Worm (Caenorhabditis elegans) whole organism, L2 larva: Measurements from ENCODE around the gene ttbk-8.1.

ENCODE experiments used
- C34F6.9 ChIP-seq: fragments of 150-350 bp; optimal IDR thresholded peaks from 2 replicates; lab custom pipeline; 2014; ENCODE audit warnings: missing biosample characterization, missing genetic modification characterization
- F13H6.1 ChIP-seq: sonication (generic microtip); optimal IDR thresholded peaks from 2 replicates; lab custom pipeline; 2016; ENCODE audit warnings: missing genetic modification characterization, missing compliant biosample characterization
- R02D3.7 ChIP-seq: fragments of 150-350 bp; optimal IDR thresholded peaks from 2 replicates; lab custom pipeline; 2014; ENCODE audit warnings: missing biosample characterization, missing genetic modification characterization
- ZK546.5 ChIP-seq: sonication (generic microtip); optimal IDR thresholded peaks from 2 replicates; lab custom pipeline; 2017; ENCODE audit warnings: missing biosample characterization, missing genetic modification characterization
- alr-1 ChIP-seq: fragments of 150-350 bp; optimal IDR thresholded peaks from 2 replicates; lab custom pipeline; 2014; ENCODE audit warnings: missing biosample characterization, missing genetic modification characterization
- aly-2 ChIP-seq: fragments of 150-350 bp; optimal IDR thresholded peaks from 2 replicates; lab custom pipeline; 2014; ENCODE audit warnings: missing biosample characterization, missing genetic modification characterization
- blmp-1 ChIP-seq: sonication (generic microtip); optimal IDR thresholded peaks from 2 replicates; lab custom pipeline; 2017; ENCODE audit warnings: missing genetic modification characterization, mild to moderate bottlenecking, missing compliant biosample characterization, antibody characterized with exemption, moderate library complexity; ENCODE audit not compliant: insufficient read depth
- ceh-16 ChIP-seq: fragments of 150-350 bp; optimal IDR thresholded peaks from 2 replicates; lab custom pipeline; 2014; ENCODE audit warnings: missing biosample characterization, missing genetic modification characterization
- ceh-82 ChIP-seq: fragments of 150-350 bp; optimal IDR thresholded peaks from 2 replicates; lab custom pipeline; 2014; ENCODE audit warnings: missing biosample characterization, missing genetic modification characterization
- dmd-4 ChIP-seq: sonication (generic microtip); optimal IDR thresholded peaks from 2 replicates; lab custom pipeline; 2017; ENCODE audit warnings: missing biosample characterization, missing genetic modification characterization
- egl-27 ChIP-seq: sonication (generic microtip); optimal IDR thresholded peaks from 3 replicates; lab custom pipeline; 2017; ENCODE audit warnings: missing biosample characterization, missing genetic modification reagents, missing genetic modification characterization
- elt-1 ChIP-seq: fragments of 150-350 bp; optimal IDR thresholded peaks from 2 replicates; lab custom pipeline; 2014; ENCODE audit warnings: missing biosample characterization, missing genetic modification characterization
- elt-3 ChIP-seq: sonication (generic microtip); optimal IDR thresholded peaks from 2 replicates; lab custom pipeline; 2017; ENCODE audit warnings: missing biosample characterization, missing genetic modification characterization
- fos-1 ChIP-seq: fragments of 150-350 bp; optimal IDR thresholded peaks from 2 replicates; lab custom pipeline; 2014; ENCODE audit warnings: missing biosample characterization, missing genetic modification characterization
- lin-13 ChIP-seq: fragments of 150-350 bp; optimal IDR thresholded peaks from 2 replicates; lab custom pipeline; 2014; ENCODE audit warnings: missing biosample characterization, missing genetic modification reagents, missing genetic modification characterization
- lin-39 ChIP-seq: fragments of 150-350 bp; optimal IDR thresholded peaks from 2 replicates; lab custom pipeline; 2014; ENCODE audit warnings: missing biosample characterization, missing genetic modification reagents, missing genetic modification characterization
- mab-5 ChIP-seq: fragments of 150-350 bp; optimal IDR thresholded peaks from 2 replicates; lab custom pipeline; 2014; ENCODE audit warnings: missing biosample characterization, missing genetic modification characterization
- mbf-1 ChIP-seq: sonication (generic microtip); optimal IDR thresholded peaks from 2 replicates; lab custom pipeline; 2017; ENCODE audit warnings: missing biosample characterization, missing genetic modification characterization
- nhr-11 ChIP-seq: fragments of 150-350 bp; optimal IDR thresholded peaks from 2 replicates; lab custom pipeline; 2014; ENCODE audit warnings: missing biosample characterization, missing genetic modification characterization
- nhr-129 ChIP-seq: fragments of 150-350 bp; optimal IDR thresholded peaks from 2 replicates; lab custom pipeline; 2014; ENCODE audit warnings: missing biosample characterization, missing genetic modification characterization
- nhr-21 ChIP-seq: fragments of 150-350 bp; optimal IDR thresholded peaks from 2 replicates; lab custom pipeline; 2014; ENCODE audit warnings: missing biosample characterization, missing genetic modification characterization
- nhr-237 ChIP-seq: fragments of 150-350 bp; optimal IDR thresholded peaks from 2 replicates; lab custom pipeline; 2014; ENCODE audit warnings: missing biosample characterization, missing genetic modification characterization
- nhr-25 ChIP-seq: fragments of 150-350 bp; sonication (generic microtip); optimal IDR thresholded peaks from 3 replicates; lab custom pipeline; 2014; ENCODE audit warnings: missing biosample characterization, missing genetic modification characterization
- nhr-6 ChIP-seq: fragments of 150-350 bp; optimal IDR thresholded peaks from 2 replicates; lab custom pipeline; 2014; ENCODE audit warnings: missing biosample characterization, missing genetic modification characterization
- nhr-77 ChIP-seq: fragments of 150-350 bp; optimal IDR thresholded peaks from 2 replicates; lab custom pipeline; 2014; ENCODE audit warnings: missing biosample characterization, missing genetic modification characterization
- peb-1 ChIP-seq: fragments of 150-350 bp; optimal IDR thresholded peaks from 2 replicates; lab custom pipeline; 2014; ENCODE audit warnings: missing biosample characterization, missing genetic modification characterization
- sma-3 ChIP-seq: sonication (generic microtip); optimal IDR thresholded peaks from 2 replicates; lab custom pipeline; 2016; ENCODE audit warnings: missing genetic modification reagents, missing genetic modification characterization, missing compliant biosample characterization
- sma-9 ChIP-seq, 2 experiments: fragments of 150-350 bp in 1 of 2; sonication (generic microtip) in 1 of 2; optimal IDR thresholded peaks; 2 replicates each; lab custom pipeline; 2014 to 2016; ENCODE audit warnings: missing genetic modification characterization in 2 of 2, mild to moderate bottlenecking in 1 of 2, missing biosample characterization in 1 of 2, missing compliant biosample characterization in 1 of 2, missing genetic modification reagents in 1 of 2, moderate library complexity in 1 of 2
- snpc-4 ChIP-seq: fragments of 150-350 bp; optimal IDR thresholded peaks from 2 replicates; lab custom pipeline; 2014; ENCODE audit warnings: missing biosample characterization, missing genetic modification characterization
- unc-39 ChIP-seq: fragments of 150-350 bp; optimal IDR thresholded peaks from 2 replicates; lab custom pipeline; 2014; ENCODE audit warnings: missing biosample characterization, missing genetic modification characterization
- unc-55 ChIP-seq: fragments of 150-350 bp; sonication (generic microtip); optimal IDR thresholded peaks from 3 replicates; lab custom pipeline; 2014; ENCODE audit warnings: missing biosample characterization, missing genetic modification reagents, missing genetic modification characterization
- unc-62 ChIP-seq: fragments of 150-350 bp; optimal IDR thresholded peaks from 2 replicates; lab custom pipeline; 2014; ENCODE audit warnings: missing biosample characterization, missing genetic modification reagents, missing genetic modification characterization
- zag-1 ChIP-seq: fragments of 150-350 bp; optimal IDR thresholded peaks from 2 replicates; lab custom pipeline; 2014; ENCODE audit warnings: missing biosample characterization, missing genetic modification characterization
- ztf-1 ChIP-seq: fragments of 200-800 bp; sonication (Bioruptor generic); conservative IDR thresholded peaks from 2 replicates; pipeline ENCODE4 v1.3.6; 2022; ENCODE audit warnings: missing genetic modification characterization, missing compliant biosample characterization
- ztf-11 ChIP-seq: sonication (generic microtip); optimal IDR thresholded peaks from 2 replicates; lab custom pipeline; 2017; ENCODE audit warnings: missing biosample characterization, missing genetic modification characterization
- ztf-4 ChIP-seq: fragments of 150-350 bp; optimal IDR thresholded peaks from 2 replicates; lab custom pipeline; 2014; ENCODE audit warnings: missing biosample characterization, missing genetic modification characterization

ttbk-8.1 gene

DNA sequence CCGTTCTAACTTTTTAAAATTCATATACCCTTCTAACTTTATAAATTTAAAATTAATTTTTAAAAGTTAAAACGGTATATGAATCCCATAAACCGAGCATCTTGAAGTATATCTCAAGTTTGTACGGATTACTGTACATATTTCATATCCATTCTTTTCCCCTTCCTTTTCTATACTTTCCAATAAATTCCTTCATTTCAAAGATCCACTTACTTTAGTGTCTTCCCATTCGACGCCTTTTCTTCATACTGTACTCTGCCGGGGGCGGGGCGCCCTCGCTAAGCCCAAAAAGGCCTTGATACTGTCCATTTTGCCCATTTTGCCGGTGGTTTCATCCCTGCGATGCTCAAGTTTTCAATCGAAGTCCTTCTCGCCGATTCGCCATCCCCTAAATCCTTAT is 6.3 kb upstream of the ttbk-8.1 start, which contains the start of gene fezf-1:
Gene fezf-1, plus strand, starts transcription at position 301 of the 400 bp plus-strand sequence.
- no peak for TF ChIP-seq fos-1 (tag; lab: Kevin White, UChicago)
- no peak for TF ChIP-seq ceh-16 (tag; lab: Kevin White, UChicago)
- no peak for TF ChIP-seq mab-5 (tag; lab: Kevin White, UChicago)
- TF ChIP-seq nhr-77 (tag; lab: Kevin White, UChicago), result no peak
- no peak for TF ChIP-seq elt-3
- no peak for TF ChIP-seq C34F6.9 (tag; lab: Kevin White, UChicago)
- TF ChIP-seq ceh-82 (tag; lab: Kevin White, UChicago), result no peak
- TF ChIP-seq unc-39 (tag; lab: Kevin White, UChicago), result no peak
- no peak for TF ChIP-seq alr-1 (tag; lab: Kevin White, UChicago)
- TF ChIP-seq unc-62 (GFP tag; lab: Kevin White, UChicago), result no peak
- no peak for TF ChIP-seq zag-1 (tag; lab: Kevin White, UChicago)

DNA sequence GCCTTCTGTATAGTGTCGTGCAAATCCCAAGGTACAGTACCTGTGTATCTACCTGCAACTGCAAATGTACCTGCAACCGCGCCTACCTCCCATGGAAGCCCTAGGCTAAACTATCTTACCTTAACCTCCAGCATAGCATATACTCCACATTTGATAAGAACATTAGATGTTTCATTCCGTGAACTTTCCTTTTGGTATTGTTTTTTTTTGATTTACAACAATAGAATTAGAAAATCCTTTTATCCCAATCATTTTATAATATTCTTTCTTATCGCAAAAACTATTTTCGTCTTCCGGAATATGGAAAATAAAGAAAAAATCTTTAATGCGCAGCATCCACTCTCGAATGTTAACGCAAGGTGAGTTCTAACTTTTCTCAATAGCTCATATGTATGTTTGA is 2.0 kb downstream of the ttbk-8.1 start, which contains the start of gene Y38H8A.2:
Gene Y38H8A.2, plus strand, starts transcription at position 301 of the 400 bp plus-strand sequence.
- TF ChIP-seq blmp-1 (tag; lab: Kevin White, UChicago), result no peak
- TF ChIP-seq snpc-4, result no peak
- no peak for TF ChIP-seq zag-1 (tag; lab: Kevin White, UChicago)
- TF ChIP-seq ceh-82 (tag; lab: Kevin White, UChicago), result no peak
- no peak for TF ChIP-seq nhr-25 (tag; lab: Kevin White, UChicago)
- no peak for TF ChIP-seq nhr-237 (tag; lab: Kevin White, UChicago)
- no peak for TF ChIP-seq aly-2

DNA sequence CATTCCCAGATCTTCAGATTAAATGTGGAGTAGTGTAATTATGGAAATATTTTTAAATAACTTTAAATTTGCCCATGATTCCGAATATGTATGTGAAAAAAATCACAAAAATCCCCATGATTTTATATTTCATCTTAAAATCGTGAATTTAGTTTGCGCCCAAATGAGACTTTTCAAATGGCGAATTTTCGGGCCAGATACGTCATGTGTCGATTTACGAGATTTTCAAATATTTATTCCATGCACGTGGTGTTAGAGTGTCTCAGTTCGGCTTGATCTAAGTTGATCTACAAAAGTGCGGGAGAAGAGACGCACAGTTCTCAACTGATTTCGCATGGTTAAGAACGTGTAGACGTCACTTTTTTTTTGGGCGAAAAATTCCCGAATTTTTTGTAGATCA is 10.4 kb downstream of the ttbk-8.1 start, which contains the start of gene Y38H8A.1:
Gene Y38H8A.1, plus strand, starts transcription at position 301 of the 400 bp plus-strand sequence.
- TF ChIP-seq nhr-6 (tag; lab: Kevin White, UChicago) (no peak), ztf-11 (tag; lab: Kevin White, UChicago) (no peak), nhr-11 (no peak), egl-27 (no peak), mbf-1 (tag; lab: Kevin White, UChicago) (no peak), nhr-129 (tag; lab: Kevin White, UChicago) (no peak), R02D3.7 (no peak), unc-55 (no peak), mab-5 (tag; lab: Kevin White, UChicago) (no peak)

DNA sequence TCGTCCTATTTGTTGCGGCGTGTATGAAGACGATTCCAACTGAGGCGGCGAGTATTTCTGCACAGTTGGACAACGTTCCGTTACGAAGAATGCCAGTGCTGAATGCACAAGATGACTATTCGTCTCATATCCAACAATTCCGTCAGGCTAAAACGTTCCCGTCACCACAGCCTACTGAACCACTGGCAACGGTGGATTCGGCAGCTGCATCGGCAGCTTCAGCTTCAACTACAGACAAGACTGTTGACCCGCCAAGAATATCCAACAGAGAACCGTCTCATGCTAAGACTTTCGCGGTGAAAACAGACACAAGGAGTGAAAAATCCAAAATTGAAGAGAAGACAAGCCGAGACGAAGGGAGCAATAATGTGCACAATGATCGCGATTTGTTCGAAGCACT is 11.5 kb downstream of the ttbk-8.1 start:
- TF ChIP-seq R02D3.7 (no peak), peb-1 (tag; lab: Kevin White, UChicago) (no peak), mab-5 (tag; lab: Kevin White, UChicago) (no peak), mbf-1 (tag; lab: Kevin White, UChicago) (no peak), F13H6.1 (tag; lab: Kevin White, UChicago) (no peak), lin-13 (GFP tag; lab: Kevin White, UChicago) (no peak), sma-9 (GFP tag; optimal IDR thresholded peaks at IDR 0.05; lab: Kevin White, UChicago) (no peak), sma-9 (tag; optimal IDR thresholded peaks at IDR 0.05; lab: Kevin White, UChicago) (no peak), snpc-4 (no peak), nhr-237 (tag; lab: Kevin White, UChicago) (no peak), ceh-82 (tag; lab: Kevin White, UChicago) (no peak), ceh-16 (tag; lab: Kevin White, UChicago) (no peak), ztf-1 (GFP tag; lab: Robert Waterston, UW) (no peak)
- TF ChIP-seq, all 48 proteins: peak for 0

DNA sequence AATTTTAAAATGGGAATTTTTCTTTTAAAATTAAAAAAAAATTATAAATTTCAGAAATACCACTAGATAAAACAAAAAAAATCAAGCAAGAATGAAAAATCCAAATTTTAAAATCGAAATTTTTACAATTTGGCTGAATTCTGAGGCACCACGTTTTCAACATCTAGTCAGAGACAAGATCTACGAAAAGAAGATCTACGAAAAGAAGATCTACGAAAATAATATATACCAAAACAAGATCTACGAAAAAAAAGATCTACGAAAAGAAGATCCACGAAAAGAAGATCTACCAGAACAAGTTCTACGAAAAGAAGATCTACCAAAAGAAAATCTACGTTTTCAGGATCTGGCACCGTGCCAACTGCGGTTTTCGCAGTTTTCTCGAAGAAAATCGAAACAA is 14.9 kb downstream of the ttbk-8.1 start:
- TF ChIP-seq nhr-25 (tag; lab: Kevin White, UChicago) (no peak), unc-55 (peak; percentile 34), nhr-6 (tag; lab: Kevin White, UChicago) (no peak), lin-39 (tag; lab: Kevin White, UChicago) (no peak), mbf-1 (tag; lab: Kevin White, UChicago) (no peak), nhr-237 (tag; lab: Kevin White, UChicago) (no peak)

DNA sequence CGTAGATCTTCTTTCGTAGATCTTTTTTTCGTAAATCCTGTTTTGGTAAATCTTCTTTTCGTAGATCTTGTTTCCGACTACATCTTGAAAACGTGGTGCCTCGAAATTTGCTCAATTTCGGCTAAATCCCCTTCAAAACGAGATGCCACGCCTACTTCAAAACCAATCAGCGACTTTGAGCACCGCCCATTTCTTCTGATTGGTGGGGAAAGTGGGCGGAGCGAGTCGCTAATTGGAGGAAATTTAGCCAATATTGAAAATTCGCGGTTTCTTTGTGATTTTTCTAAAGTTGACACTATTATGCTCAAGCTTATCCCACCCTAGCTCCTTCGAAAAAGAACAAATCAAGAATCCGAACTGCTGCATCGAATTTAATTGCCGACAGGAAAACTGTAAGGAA is 15.5 kb downstream of the ttbk-8.1 start:
- TF ChIP-seq sma-3 (GFP tag; lab: Kevin White, UChicago) (no peak), zag-1 (tag; lab: Kevin White, UChicago) (no peak), nhr-21 (tag; lab: Kevin White, UChicago) (no peak), unc-39 (tag; lab: Kevin White, UChicago) (no peak), elt-3 (no peak), ztf-4 (tag; lab: Kevin White, UChicago) (no peak), ztf-11 (tag; lab: Kevin White, UChicago) (no peak), nhr-237 (tag; lab: Kevin White, UChicago) (no peak), lin-13 (GFP tag; lab: Kevin White, UChicago) (no peak), dmd-4 (tag; lab: Kevin White, UChicago) (no peak), unc-55 (no peak), ZK546.5 (tag; lab: Kevin White, UChicago) (no peak), elt-1 (tag; lab: Kevin White, UChicago) (no peak), blmp-1 (tag; lab: Kevin White, UChicago) (no peak)
